Worm (Caenorhabditis elegans): ENCODE measurements around the gene ben-1.

Gene ben-1

ce11 chrIII:3534185-3534584 lies 7.3 kb downstream of the ben-1 start:
- TF ChIP-seq nhr-11 (tag; optimal IDR thresholded peaks at IDR 0.05) (no peak), npax-4 (tag; optimal IDR thresholded peaks at IDR 0.05) (no peak), nfya-1 (tag; optimal IDR thresholded peaks at IDR 0.05) (no peak), unc-55 (GFP tag; optimal IDR thresholded peaks at IDR 0.05) (no peak), tbx-7 (tag; optimal IDR thresholded peaks at IDR 0.05) (no peak), ceh-48 (tag; optimal IDR thresholded peaks at IDR 0.05) (no peak), nhr-232 (tag; optimal IDR thresholded peaks at IDR 0.05) (no peak), lin-11 (tag; optimal IDR thresholded peaks at IDR 0.05) (no peak), pqm-1 (tag; optimal IDR thresholded peaks at IDR 0.05) (no peak), gmeb-2 (tag; optimal IDR thresholded peaks at IDR 0.05) (no peak), hlh-13 (GFP tag; optimal IDR thresholded peaks at IDR 0.05) (no peak), ceh-24 (tag; optimal IDR thresholded peaks at IDR 0.05) (no peak)

- TF ChIP-seq ceh-31 (tag; optimal IDR thresholded peaks at IDR 0.05), result peak; percentile 87
- TF ChIP-seq fax-1 (tag; optimal IDR thresholded peaks at IDR 0.05), result no peak
- TF ChIP-seq ref-2 (tag; optimal IDR thresholded peaks at IDR 0.05), result peak; percentile 68
- no peak for TF ChIP-seq pros-1 (tag; optimal IDR thresholded peaks at IDR 0.05)
- TF ChIP-seq pax-1 (tag; optimal IDR thresholded peaks at IDR 0.05), result peak; percentile 61
- no peak for TF ChIP-seq dmd-4 (tag; optimal IDR thresholded peaks at IDR 0.05; ENCODE audit: borderline replicate concordance)
- no peak for TF ChIP-seq zip-5 (tag; optimal IDR thresholded peaks at IDR 0.05)
- no peak for TF ChIP-seq mec-3 (tag; optimal IDR thresholded peaks at IDR 0.05; ENCODE audit: borderline replicate concordance)
- peak; percentile 35 for TF ChIP-seq rnt-1 (tag; optimal IDR thresholded peaks at IDR 0.05)
- peak; percentile 82 for TF ChIP-seq nfya-1 (tag; optimal IDR thresholded peaks at IDR 0.05)
- TF ChIP-seq hlh-30 (tag; optimal IDR thresholded peaks at IDR 0.05; ENCODE audit: insufficient read depth), result peak; percentile 63
- peak; percentile 4 for TF ChIP-seq dve-1 (tag; optimal IDR thresholded peaks at IDR 0.05)
- peak; percentile 72 for TF ChIP-seq ceh-48 (tag; optimal IDR thresholded peaks at IDR 0.05)
- TF ChIP-seq tbx-2 (tag; optimal IDR thresholded peaks at IDR 0.05), result peak; percentile 69
- TF ChIP-seq ztf-16 (tag; optimal IDR thresholded peaks at IDR 0.05), result no peak
- no peak for TF ChIP-seq elt-4 (tag; optimal IDR thresholded peaks at IDR 0.05)
- no peak for TF ChIP-seq K09A11.1 (tag; optimal IDR thresholded peaks at IDR 0.05; ENCODE audit: insufficient read depth)
- peak; percentile 68 for TF ChIP-seq unc-42 (tag; optimal IDR thresholded peaks at IDR 0.05)
- TF ChIP-seq fkh-10 (GFP tag; optimal IDR thresholded peaks at IDR 0.05), result no peak
- no peak for TF ChIP-seq fkh-6 (tag; optimal IDR thresholded peaks at IDR 0.05)
- peak; percentile 87 for TF ChIP-seq unc-55 (GFP tag; optimal IDR thresholded peaks at IDR 0.05)
- peak; percentile 20 for TF ChIP-seq ceh-18 (tag; optimal IDR thresholded peaks at IDR 0.05)
- TF ChIP-seq che-1 (tag; optimal IDR thresholded peaks at IDR 0.05), result no peak
- TF ChIP-seq unc-3 (GFP tag; conservative IDR thresholded peaks at IDR 0.05), result no peak
- TF ChIP-seq unc-3 (tag; optimal IDR thresholded peaks at IDR 0.05), result no peak
- no peak for TF ChIP-seq pha-2 (tag; optimal IDR thresholded peaks at IDR 0.05)
- peak; percentile 21 for TF ChIP-seq ceh-34 (tag; optimal IDR thresholded peaks at IDR 0.05)
Observed at ce11 chrIII:3532035-3532434, 9.4 kb downstream of the ben-1 start.

- TF ChIP-seq pha-4 (tag; optimal IDR thresholded peaks at IDR 0.05), result no peak
- TF ChIP-seq T23F11.4 (GFP tag; optimal IDR thresholded peaks at IDR 0.05), result no peak
- no peak for TF ChIP-seq nhr-11 (tag; optimal IDR thresholded peaks at IDR 0.05)
- TF ChIP-seq fkh-10 (GFP tag; optimal IDR thresholded peaks at IDR 0.05), result no peak
- TF ChIP-seq tbx-2 (tag; optimal IDR thresholded peaks at IDR 0.05), result no peak
Observed at ce11 chrIII:3529744-3530208, 11.7 kb downstream of the ben-1 start, which contains the start of gene pitp-1. Gene pitp-1, minus strand, starts transcription at chrIII:3529794.

- TF ChIP-seq che-1 (tag; optimal IDR thresholded peaks at IDR 0.05) (no peak), ceh-31 (tag; optimal IDR thresholded peaks at IDR 0.05) (no peak), ztf-16 (tag; optimal IDR thresholded peaks at IDR 0.05) (no peak), pat-9 (tag; optimal IDR thresholded peaks at IDR 0.05) (no peak), ceh-2 (tag; optimal IDR thresholded peaks at IDR 0.05) (no peak), ahr-1 (tag; optimal IDR thresholded peaks at IDR 0.05) (no peak), ceh-19 (GFP tag; optimal IDR thresholded peaks at IDR 0.05) (no peak), C08G9.2 (tag; optimal IDR thresholded peaks at IDR 0.05) (no peak)
Observed at ce11 chrIII:3528342-3528741, 13.1 kb downstream of the ben-1 start, which contains the start of gene rpl-37. Gene rpl-37, plus strand, starts transcription at chrIII:3528642.
